Worm (Caenorhabditis elegans): ENCODE data around the gene R01H2.1.

Gene R01H2.1

ce11 chrIII:7062580-7062979 is at the start of gene R01H2.1:
TSS of gene R01H2.1 (plus strand) at chrIII:7062880.
- TF ChIP-seq W03F9.2 (tag; optimal IDR thresholded peaks at IDR 0.05): no peak
- TF ChIP-seq him-1 (tag; optimal IDR thresholded peaks at IDR 0.05): no peak

ce11 chrIII:7013764-7014163 is 48.9 kb upstream of the R01H2.1 start:
- TF ChIP-seq dao-5 (tag; optimal IDR thresholded peaks at IDR 0.05): no peak
- TF ChIP-seq W03F9.2 (tag; optimal IDR thresholded peaks at IDR 0.05): no peak
- no peak for TF ChIP-seq him-1 (tag; optimal IDR thresholded peaks at IDR 0.05)

- TF ChIP-seq W03F9.2 (tag; optimal IDR thresholded peaks at IDR 0.05): no peak
- TF ChIP-seq him-1 (tag; optimal IDR thresholded peaks at IDR 0.05): no peak
- TF ChIP-seq dao-5 (tag; optimal IDR thresholded peaks at IDR 0.05): no peak
Observed at ce11 chrIII:7019724-7020123, 43.0 kb upstream of the R01H2.1 start.

- TF ChIP-seq W03F9.2 (tag; optimal IDR thresholded peaks at IDR 0.05) (no peak), him-1 (tag; optimal IDR thresholded peaks at IDR 0.05) (no peak), dao-5 (tag; optimal IDR thresholded peaks at IDR 0.05) (no peak)
Observed at ce11 chrIII:7020500-7020899, 42.2 kb upstream of the R01H2.1 start, which contains the start of gene col-8. TSS of gene col-8 (minus strand) at chrIII:7020600.

ce11 chrIII:7021156-7021637 is 41.5 kb upstream of the R01H2.1 start, which contains the start of gene rfl-1:
TSS of gene rfl-1 (plus strand) at chrIII:7021206.
- no peak for TF ChIP-seq him-1 (tag; optimal IDR thresholded peaks at IDR 0.05)
- no peak for TF ChIP-seq dao-5 (tag; optimal IDR thresholded peaks at IDR 0.05)
- TF ChIP-seq W03F9.2 (tag; optimal IDR thresholded peaks at IDR 0.05): peak; percentile 37

- TF ChIP-seq W03F9.2 (tag; optimal IDR thresholded peaks at IDR 0.05): no peak
- no peak for TF ChIP-seq dao-5 (tag; optimal IDR thresholded peaks at IDR 0.05)
- no peak for TF ChIP-seq him-1 (tag; optimal IDR thresholded peaks at IDR 0.05)
Observed at ce11 chrIII:7025839-7026238, 36.8 kb upstream of the R01H2.1 start.

- no peak for TF ChIP-seq him-1 (tag; optimal IDR thresholded peaks at IDR 0.05)
- no peak for TF ChIP-seq W03F9.2 (tag; optimal IDR thresholded peaks at IDR 0.05)
Observed at ce11 chrIII:7029105-7029504, 33.6 kb upstream of the R01H2.1 start, which contains the start of gene cyk-1. TSS of gene cyk-1 (minus strand) at chrIII:7029205.

- TF ChIP-seq him-1 (tag; optimal IDR thresholded peaks at IDR 0.05) (peak; percentile 50), dao-5 (tag; optimal IDR thresholded peaks at IDR 0.05) (no peak)
Observed at ce11 chrIII:7030044-7030804, 32.5 kb upstream of the R01H2.1 start.

ce11 chrIII:7032070-7032469 is 30.6 kb upstream of the R01H2.1 start:
- no peak for TF ChIP-seq W03F9.2 (tag; optimal IDR thresholded peaks at IDR 0.05)
- no peak for TF ChIP-seq dao-5 (tag; optimal IDR thresholded peaks at IDR 0.05)
- no peak for TF ChIP-seq him-1 (tag; optimal IDR thresholded peaks at IDR 0.05)

ce11 chrIII:7034252-7035223 is 28.1 kb upstream of the R01H2.1 start:
- TF ChIP-seq him-1 (tag; optimal IDR thresholded peaks at IDR 0.05) (no peak), W03F9.2 (tag; optimal IDR thresholded peaks at IDR 0.05) (no peak), dao-5 (tag; optimal IDR thresholded peaks at IDR 0.05) (no peak)

ce11 chrIII:7045643-7046042 is 17.0 kb upstream of the R01H2.1 start, which contains the start of gene R01H2.7:
TSS of gene R01H2.7 (minus strand) at chrIII:7045743.
- no peak for TF ChIP-seq W03F9.2 (tag; optimal IDR thresholded peaks at IDR 0.05)
- no peak for TF ChIP-seq him-1 (tag; optimal IDR thresholded peaks at IDR 0.05)
- TF ChIP-seq dao-5 (tag; optimal IDR thresholded peaks at IDR 0.05): no peak

- TF ChIP-seq dao-5 (tag; optimal IDR thresholded peaks at IDR 0.05) (no peak), W03F9.2 (tag; optimal IDR thresholded peaks at IDR 0.05) (no peak), him-1 (tag; optimal IDR thresholded peaks at IDR 0.05) (no peak)
Observed at ce11 chrIII:7056241-7056640, 6.4 kb upstream of the R01H2.1 start, which contains the start of gene R01H2.2. TSS of gene R01H2.2 (plus strand) at chrIII:7056541.

- TF ChIP-seq dao-5 (tag; optimal IDR thresholded peaks at IDR 0.05): no peak
Observed at ce11 chrIII:7060531-7061095, 2.1 kb upstream of the R01H2.1 start, which contains the start of gene egg-2. TSS of gene egg-2 (minus strand) at chrIII:7060583.
